Fruit fly (Drosophila melanogaster): ENCODE measurements around the gene CG33986.

CG33986 gene

dm6 chr3L:15507148-15507896, 17.7 kb downstream of the CG33986 start:
- TF ChIP-seq EcR (GFP tag; optimal IDR thresholded peaks at IDR 0.05) = peak; percentile 66
- no peak for TF ChIP-seq CG14655 (GFP tag; optimal IDR thresholded peaks at IDR 0.05)
- TF ChIP-seq D1 (tag; optimal IDR thresholded peaks at IDR 0.05) = no peak
- TF ChIP-seq CG32121 (GFP tag; IDR thresholded peaks at IDR 0.05) = 0 out of 2 replicates have a peak, but pooled peaks have one; percentile 28
- no peak for TF ChIP-seq Snoo (tag; optimal IDR thresholded peaks at IDR 0.05)
- TF ChIP-seq Ets98B (GFP tag; IDR thresholded peaks at IDR 0.05) = no peak

dm6 chr3L:15506174-15506926, 18.7 kb downstream of the CG33986 start:
- no peak for TF ChIP-seq CG10348 (GFP tag; IDR thresholded peaks at IDR 0.05)
- TF ChIP-seq EcR (GFP tag; optimal IDR thresholded peaks at IDR 0.05) = no peak
- TF ChIP-seq CG32121 (GFP tag; IDR thresholded peaks at IDR 0.05) = no peak
- no peak for TF ChIP-seq CG34367 (tag; optimal IDR thresholded peaks at IDR 0.05)
- no peak for TF ChIP-seq gl (tag; optimal IDR thresholded peaks at IDR 0.05)
- TF ChIP-seq fd96Ca (GFP tag; IDR thresholded peaks at IDR 0.05) = no peak
- no peak for TF ChIP-seq CG15710 (tag; optimal IDR thresholded peaks at IDR 0.05)
- TF ChIP-seq CG4496 (GFP tag; IDR thresholded peaks at IDR 0.05) = no peak
- no peak for TF ChIP-seq CG9948 (tag; optimal IDR thresholded peaks at IDR 0.05)
- no peak for TF ChIP-seq CG14655 (GFP tag; optimal IDR thresholded peaks at IDR 0.05)
- no peak for TF ChIP-seq CG8301 (tag; optimal IDR thresholded peaks at IDR 0.05)
- TF ChIP-seq Pif1B (GFP tag; optimal IDR thresholded peaks at IDR 0.05) = no peak

- no peak for TF ChIP-seq Pif1B (GFP tag; optimal IDR thresholded peaks at IDR 0.05)
- TF ChIP-seq CG9948 (tag; optimal IDR thresholded peaks at IDR 0.05) = no peak
- TF ChIP-seq fd96Ca (GFP tag; IDR thresholded peaks at IDR 0.05) = no peak
- no peak for TF ChIP-seq Snoo (tag; optimal IDR thresholded peaks at IDR 0.05)
- TF ChIP-seq D1 (tag; optimal IDR thresholded peaks at IDR 0.05) = no peak
- no peak for TF ChIP-seq CG34367 (tag; optimal IDR thresholded peaks at IDR 0.05)
- TF ChIP-seq CG8301 (tag; optimal IDR thresholded peaks at IDR 0.05) = no peak
- no peak for TF ChIP-seq CG10348 (GFP tag; IDR thresholded peaks at IDR 0.05)
- no peak for TF ChIP-seq CG12605 (GFP tag; IDR thresholded peaks at IDR 0.05)
Measured at dm6 chr3L:15504687-15505086, 20.4 kb downstream of the CG33986 start, which contains the start of gene CG7857. TSS of gene CG7857 (minus strand) at chr3L:15504894.

dm6 chr3L:15502256-15502655, 22.8 kb downstream of the CG33986 start:
- no peak for TF ChIP-seq CG17806 (tag; optimal IDR thresholded peaks at IDR 0.05)
- TF ChIP-seq Pif1B (GFP tag; optimal IDR thresholded peaks at IDR 0.05) = no peak
- no peak for TF ChIP-seq Pif1A (GFP tag; optimal IDR thresholded peaks at IDR 0.05)
- no peak for TF ChIP-seq CG8159 (tag; optimal IDR thresholded peaks at IDR 0.05)
- TF ChIP-seq EcR (GFP tag; optimal IDR thresholded peaks at IDR 0.05) = no peak
- no peak for TF ChIP-seq rn (GFP tag; IDR thresholded peaks at IDR 0.05)
- no peak for TF ChIP-seq Ets98B (GFP tag; IDR thresholded peaks at IDR 0.05)
- TF ChIP-seq CG8301 (tag; optimal IDR thresholded peaks at IDR 0.05) = no peak
- TF ChIP-seq fd96Ca (GFP tag; IDR thresholded peaks at IDR 0.05) = no peak
- TF ChIP-seq CG14655 (GFP tag; optimal IDR thresholded peaks at IDR 0.05) = no peak
- TF ChIP-seq CG9948 (tag; optimal IDR thresholded peaks at IDR 0.05) = no peak
- TF ChIP-seq CG13204 (GFP tag; optimal IDR thresholded peaks at IDR 0.05) = no peak

dm6 chr3L:15501646-15501972, 23.4 kb downstream of the CG33986 start:
- no peak for TF ChIP-seq CG14655 (GFP tag; optimal IDR thresholded peaks at IDR 0.05)
- TF ChIP-seq CG15710 (tag; optimal IDR thresholded peaks at IDR 0.05) = no peak
- TF ChIP-seq CG34367 (tag; optimal IDR thresholded peaks at IDR 0.05) = no peak
- TF ChIP-seq fd96Ca (GFP tag; IDR thresholded peaks at IDR 0.05) = no peak
- no peak for TF ChIP-seq CG9948 (tag; optimal IDR thresholded peaks at IDR 0.05)
- TF ChIP-seq EcR (GFP tag; optimal IDR thresholded peaks at IDR 0.05) = no peak
- no peak for TF ChIP-seq CG13204 (GFP tag; optimal IDR thresholded peaks at IDR 0.05)
- TF ChIP-seq CG8159 (tag; optimal IDR thresholded peaks at IDR 0.05) = no peak
- TF ChIP-seq D1 (tag; optimal IDR thresholded peaks at IDR 0.05) = no peak

- peak; percentile 60; the same call in 1 of the 3 replicates for TF ChIP-seq fd96Ca (GFP tag; IDR thresholded peaks at IDR 0.05)
- no peak for TF ChIP-seq CG13204 (GFP tag; optimal IDR thresholded peaks at IDR 0.05)
- TF ChIP-seq CG9948 (tag; optimal IDR thresholded peaks at IDR 0.05) = no peak
- no peak for TF ChIP-seq CG8159 (tag; optimal IDR thresholded peaks at IDR 0.05)
- no peak for TF ChIP-seq Pif1A (GFP tag; optimal IDR thresholded peaks at IDR 0.05)
- no peak for TF ChIP-seq Pif1B (GFP tag; optimal IDR thresholded peaks at IDR 0.05)
- TF ChIP-seq D1 (tag; optimal IDR thresholded peaks at IDR 0.05) = peak; percentile 0
- TF ChIP-seq CG15710 (tag; optimal IDR thresholded peaks at IDR 0.05) = peak; percentile 3
- TF ChIP-seq CG32121 (GFP tag; IDR thresholded peaks at IDR 0.05) = peak; percentile 49; the same call in 1 of the 2 replicates
- TF ChIP-seq gl (tag; optimal IDR thresholded peaks at IDR 0.05) = no peak
- peak; percentile 58; the same call in 1 of the 2 replicates for TF ChIP-seq Ets98B (GFP tag; IDR thresholded peaks at IDR 0.05)
- TF ChIP-seq Snoo (tag; optimal IDR thresholded peaks at IDR 0.05) = no peak
- TF ChIP-seq CG34367 (tag; optimal IDR thresholded peaks at IDR 0.05) = no peak
- TF ChIP-seq CG10348 (GFP tag; IDR thresholded peaks at IDR 0.05) = no peak
- no peak for TF ChIP-seq rn (GFP tag; IDR thresholded peaks at IDR 0.05)
- TF ChIP-seq CG17806 (tag; optimal IDR thresholded peaks at IDR 0.05) = no peak
- TF ChIP-seq CG4496 (GFP tag; IDR thresholded peaks at IDR 0.05) = peak; percentile 57; the same call in 2 of the 3 replicates
- 0 out of 2 replicates have a peak, but pooled peaks have one; percentile 25 for TF ChIP-seq CG12605 (GFP tag; IDR thresholded peaks at IDR 0.05)
- TF ChIP-seq EcR (GFP tag; optimal IDR thresholded peaks at IDR 0.05) = peak; percentile 44
- TF ChIP-seq CG8301 (tag; optimal IDR thresholded peaks at IDR 0.05) = peak; percentile 42
- no peak for TF ChIP-seq CG14655 (GFP tag; optimal IDR thresholded peaks at IDR 0.05)
Measured at dm6 chr3L:15500813-15501645, 24.0 kb downstream of the CG33986 start, which contains the start of gene CG7272. TSS of gene CG7272 (plus strand) at chr3L:15500938.
